Fruit fly (Drosophila melanogaster) whole organism, embryonic: ENCODE results near the gene nuf.

Experiments used
- Bgb ChIP-seq: fragments of 200-800 bp; sonication (Bioruptor generic); IDR thresholded peaks from 2 replicates; pipeline ENCODE4 v1.3.6; 2022; ENCODE audit warnings: missing biosample characterization, missing genetic modification characterization; ENCODE audit not compliant: partially characterized antibody
- CG10959 ChIP-seq: fragments of 200-800 bp; sonication (Bioruptor generic); IDR thresholded peaks from 2 replicates; pipeline ENCODE4 v1.3.6; 2022; ENCODE audit warnings: missing biosample characterization, missing genetic modification characterization
- CG11456 ChIP-seq: fragments of 200-800 bp; sonication (Bioruptor generic); IDR thresholded peaks from 3 replicates; pipeline ENCODE4 v1.3.6; 2022; ENCODE audit warnings: missing biosample characterization, missing genetic modification characterization
- CG12104 ChIP-seq: fragments of 200-800 bp; sonication (Bioruptor generic); optimal IDR thresholded peaks from 3 replicates; lab custom pipeline; 2016; ENCODE audit warnings: missing biosample characterization, missing genetic modification characterization
- CG14667 ChIP-seq: fragments of 200-800 bp; sonication (Bioruptor generic); IDR thresholded peaks from 2 replicates; pipeline ENCODE4 v1.3.6; 2022; ENCODE audit warnings: missing biosample characterization, missing genetic modification characterization
- CG14710 ChIP-seq: fragments of 200-800 bp; sonication (Bioruptor generic); optimal IDR thresholded peaks from 3 replicates; lab custom pipeline; 2019; ENCODE audit warnings: missing biosample characterization, mild to moderate bottlenecking, missing genetic modification characterization, moderate library complexity
- CG14965 ChIP-seq: fragments of 200-800 bp; sonication (Bioruptor generic); optimal IDR thresholded peaks from 2 replicates; lab custom pipeline; 2016; ENCODE audit warnings: missing biosample characterization, missing genetic modification characterization, borderline replicate concordance
- CG16813 ChIP-seq: fragments of 200-800 bp; sonication (Bioruptor generic); IDR thresholded peaks from 3 replicates; pipeline ENCODE4 v1.3.6; 2022; ENCODE audit warnings: missing biosample characterization, missing genetic modification characterization; ENCODE audit not compliant: partially characterized antibody
- CG17328 ChIP-seq: fragments of 200-800 bp; sonication (Bioruptor generic); IDR thresholded peaks from 2 replicates; pipeline ENCODE4 v1.3.6; 2022; ENCODE audit warnings: missing biosample characterization, missing genetic modification characterization
- CG17361 ChIP-seq: fragments of 200-800 bp; sonication (Bioruptor generic); IDR thresholded peaks from 3 replicates; pipeline ENCODE4 v1.3.6; 2022; ENCODE audit warnings: missing biosample characterization, missing genetic modification characterization
- CG2129 ChIP-seq: fragments of 200-800 bp; sonication (Bioruptor generic); IDR thresholded peaks from 2 replicates; pipeline ENCODE4 v1.3.6; 2022; ENCODE audit warnings: missing biosample characterization, missing genetic modification characterization; ENCODE audit not compliant: partially characterized antibody
- CG32532 ChIP-seq: fragments of 200-800 bp; sonication (Bioruptor generic); IDR thresholded peaks from 2 replicates; pipeline ENCODE4 v1.3.6; 2022; ENCODE audit warnings: missing biosample characterization, missing genetic modification characterization
- CG33213 ChIP-seq: fragments of 200-800 bp; sonication (Bioruptor generic); optimal IDR thresholded peaks from 3 replicates; lab custom pipeline; 2016; ENCODE audit warnings: missing biosample characterization, missing genetic modification characterization
- CG34224 ChIP-seq: fragments of 200-800 bp; sonication (Bioruptor generic); IDR thresholded peaks from 3 replicates; pipeline ENCODE4 v1.3.6; 2022; ENCODE audit warnings: missing biosample characterization, missing genetic modification characterization; ENCODE audit not compliant: partially characterized antibody
- CG4854 ChIP-seq: fragments of 200-800 bp; sonication (Bioruptor generic); optimal IDR thresholded peaks from 2 replicates; lab custom pipeline; 2016; ENCODE audit warnings: missing biosample characterization, missing genetic modification characterization, inconsistent platforms
- CG6791 ChIP-seq: fragments of 200-800 bp; sonication (Bioruptor generic); IDR thresholded peaks from 3 replicates; pipeline ENCODE4 v1.3.6; 2022; ENCODE audit warnings: missing biosample characterization, missing genetic modification characterization; ENCODE audit not compliant: partially characterized antibody
- CG7271 ChIP-seq: fragments of 200-800 bp; sonication (Bioruptor generic); optimal IDR thresholded peaks from 2 replicates; lab custom pipeline; 2018; ENCODE audit warnings: missing biosample characterization, mild to moderate bottlenecking, missing genetic modification characterization, moderate library complexity
- CG8089 ChIP-seq: fragments of 200-800 bp; sonication (Bioruptor generic); optimal IDR thresholded peaks from 3 replicates; lab custom pipeline; 2016; ENCODE audit warnings: missing biosample characterization, missing genetic modification characterization
- CG8290 ChIP-seq, 3 experiments: fragments of 200-800 bp; sonication (Bioruptor generic); optimal IDR thresholded peaks; 2 replicates each; lab custom pipeline; 2016 to 2019; ENCODE audit warnings: missing biosample characterization in 3 of 3, missing genetic modification characterization in 3 of 3, mild to moderate bottlenecking in 2 of 3, moderate library complexity in 1 of 3
- CG9437 ChIP-seq: fragments of 200-800 bp; sonication (Bioruptor generic); optimal IDR thresholded peaks from 2 replicates; lab custom pipeline; 2018; ENCODE audit warnings: missing biosample characterization, mild to moderate bottlenecking, missing genetic modification characterization
- Camta ChIP-seq: fragments of 200-800 bp; sonication (Bioruptor generic); optimal IDR thresholded peaks from 2 replicates; lab custom pipeline; 2016; ENCODE audit warnings: missing biosample characterization, missing genetic modification characterization
- CoRest ChIP-seq: fragments of 200-800 bp; sonication (Bioruptor generic); optimal IDR thresholded peaks from 3 replicates; lab custom pipeline; 2018; ENCODE audit warnings: missing biosample characterization, mild to moderate bottlenecking, missing genetic modification characterization, moderate library complexity
- Dek ChIP-seq: fragments of 200-800 bp; sonication (Bioruptor generic); optimal IDR thresholded peaks from 3 replicates; lab custom pipeline; 2019; ENCODE audit warnings: missing biosample characterization, mild to moderate bottlenecking, missing genetic modification characterization, moderate library complexity
- Dref ChIP-seq: fragments of 200-800 bp; sonication (Bioruptor generic); IDR thresholded peaks from 2 replicates; pipeline ENCODE4 v1.3.6; 2022; ENCODE audit warnings: missing biosample characterization, missing genetic modification characterization
- Drgx ChIP-seq: fragments of 200-800 bp; sonication (Bioruptor generic); IDR thresholded peaks from 2 replicates; pipeline ENCODE4 v1.3.6; 2022; ENCODE audit warnings: missing biosample characterization, missing genetic modification characterization
- ERR ChIP-seq: fragments of 200-800 bp; sonication (Bioruptor generic); optimal IDR thresholded peaks from 2 replicates; lab custom pipeline; 2016; ENCODE audit warnings: missing biosample characterization, missing genetic modification characterization
- Gug ChIP-seq: fragments of 200-800 bp; sonication (Bioruptor generic); IDR thresholded peaks from 4 replicates; pipeline ENCODE4 v1.3.6; 2022; ENCODE audit warnings: missing biosample characterization, missing genetic modification characterization
- Hr51 ChIP-seq, 2 experiments: fragments of 200-800 bp; sonication (Bioruptor generic); optimal IDR thresholded peaks; 2 replicates in 1 of 2; 3 replicates in 1 of 2; lab custom pipeline; 2016 to 2018; ENCODE audit warnings: missing biosample characterization in 2 of 2, missing genetic modification characterization in 2 of 2, mild to moderate bottlenecking in 1 of 2, moderate library complexity in 1 of 2
- Lim3 ChIP-seq: fragments of 200-800 bp; sonication (Bioruptor generic); IDR thresholded peaks from 2 replicates; pipeline ENCODE4 v1.3.6; 2022; ENCODE audit warnings: missing biosample characterization, missing genetic modification characterization
- NFAT ChIP-seq: fragments of 200-800 bp; sonication (Bioruptor generic); IDR thresholded peaks from 2 replicates; pipeline ENCODE4 v1.3.6; 2022; ENCODE audit warnings: missing biosample characterization, missing genetic modification characterization
- Neu2 ChIP-seq: fragments of 200-800 bp; sonication (Bioruptor generic); optimal IDR thresholded peaks from 3 replicates; lab custom pipeline; 2016; ENCODE audit warnings: missing biosample characterization, missing genetic modification characterization, borderline replicate concordance
- Nf-YA ChIP-seq: fragments of 200-800 bp; sonication (Bioruptor generic); IDR thresholded peaks from 2 replicates; pipeline ENCODE4 v1.3.6; 2022; ENCODE audit warnings: missing biosample characterization, missing genetic modification characterization
- Nf-YB ChIP-seq: fragments of 200-800 bp; sonication (Bioruptor generic); optimal IDR thresholded peaks from 3 replicates; lab custom pipeline; 2019; ENCODE audit warnings: missing biosample characterization, mild to moderate bottlenecking, missing genetic modification characterization, moderate library complexity
- Oaz ChIP-seq: fragments of 200-800 bp; sonication (Bioruptor generic); IDR thresholded peaks from 2 replicates; pipeline ENCODE4 v1.3.6; 2022; ENCODE audit warnings: missing biosample characterization, missing genetic modification characterization
- Opbp ChIP-seq: fragments of 200-800 bp; sonication (Bioruptor generic); IDR thresholded peaks from 3 replicates; pipeline ENCODE4 v1.3.6; 2022; ENCODE audit warnings: missing biosample characterization, missing genetic modification characterization; ENCODE audit not compliant: partially characterized antibody
- Sry-β ChIP-seq: fragments of 200-800 bp; sonication (Bioruptor generic); optimal IDR thresholded peaks from 2 replicates; lab custom pipeline; 2018; ENCODE audit warnings: missing biosample characterization, mild to moderate bottlenecking, missing genetic modification characterization, moderate library complexity
- ac ChIP-seq: fragments of 200-800 bp; sonication (Bioruptor generic); optimal IDR thresholded peaks from 3 replicates; lab custom pipeline; 2017; ENCODE audit warnings: missing biosample characterization, mild to moderate bottlenecking, missing genetic modification characterization
- amos ChIP-seq: fragments of 200-800 bp; sonication (Bioruptor generic); IDR thresholded peaks from 2 replicates; pipeline ENCODE4 v1.3.6; 2022; ENCODE audit warnings: missing biosample characterization, missing genetic modification characterization; ENCODE audit not compliant: partially characterized antibody
- ase ChIP-seq: fragments of 200-800 bp; sonication (Bioruptor generic); IDR thresholded peaks from 3 replicates; pipeline ENCODE4 v1.3.6; 2022; ENCODE audit warnings: missing biosample characterization, missing genetic modification characterization
- cwo ChIP-seq: fragments of 200-800 bp; sonication (Bioruptor generic); optimal IDR thresholded peaks from 3 replicates; lab custom pipeline; 2017; ENCODE audit warnings: missing biosample characterization, missing genetic modification characterization, mild to moderate bottlenecking, moderate library complexity, missing genetic modification reagents
- en ChIP-seq: fragments of 200-800 bp; sonication (Bioruptor generic); optimal IDR thresholded peaks from 2 replicates; lab custom pipeline; 2016; ENCODE audit warnings: missing biosample characterization, missing genetic modification characterization
- gfzf ChIP-seq: fragments of 200-800 bp; sonication (Bioruptor generic); optimal IDR thresholded peaks from 2 replicates; lab custom pipeline; 2016; ENCODE audit warnings: missing biosample characterization, mild to moderate bottlenecking, missing genetic modification characterization, moderate library complexity
- h ChIP-seq: fragments of >200 bp; optimal IDR thresholded peaks from 2 replicates; lab custom pipeline; 2017
- lilli ChIP-seq: fragments of 200-800 bp; sonication (Bioruptor generic); optimal IDR thresholded peaks from 3 replicates; lab custom pipeline; 2016; ENCODE audit warnings: missing biosample characterization, missing genetic modification characterization
- otp ChIP-seq: fragments of 200-800 bp; sonication (Bioruptor generic); IDR thresholded peaks from 3 replicates; pipeline ENCODE4, ENCODE4 v1.3.6; 2022; ENCODE audit warnings: missing biosample characterization, missing genetic modification characterization
- pita ChIP-seq: fragments of 200-800 bp; sonication (Bioruptor generic); optimal IDR thresholded peaks from 2 replicates; lab custom pipeline; 2017; ENCODE audit warnings: missing biosample characterization, mild to moderate bottlenecking, missing genetic modification characterization
- seq ChIP-seq: fragments of 200-800 bp; sonication (Bioruptor generic); IDR thresholded peaks from 2 replicates; pipeline ENCODE4 v1.3.6; 2022; ENCODE audit warnings: missing biosample characterization, missing genetic modification characterization
- tin ChIP-seq: fragments of 200-800 bp; sonication (Bioruptor generic); optimal IDR thresholded peaks from 3 replicates; lab custom pipeline; 2016; ENCODE audit warnings: missing biosample characterization, missing genetic modification characterization
- ttk ChIP-seq: fragments of 200-800 bp; sonication (Bioruptor generic); IDR thresholded peaks from 2 replicates; pipeline ENCODE4 v2.1.2; 2022; ENCODE audit warnings: missing biosample characterization, missing genetic modification characterization
- vnd ChIP-seq: fragments of 200-800 bp; sonication (Bioruptor generic); IDR thresholded peaks from 3 replicates; pipeline ENCODE4 v1.3.6; 2022; ENCODE audit warnings: missing biosample characterization, missing genetic modification characterization; ENCODE audit not compliant: partially characterized antibody

The nuf gene

DNA sequence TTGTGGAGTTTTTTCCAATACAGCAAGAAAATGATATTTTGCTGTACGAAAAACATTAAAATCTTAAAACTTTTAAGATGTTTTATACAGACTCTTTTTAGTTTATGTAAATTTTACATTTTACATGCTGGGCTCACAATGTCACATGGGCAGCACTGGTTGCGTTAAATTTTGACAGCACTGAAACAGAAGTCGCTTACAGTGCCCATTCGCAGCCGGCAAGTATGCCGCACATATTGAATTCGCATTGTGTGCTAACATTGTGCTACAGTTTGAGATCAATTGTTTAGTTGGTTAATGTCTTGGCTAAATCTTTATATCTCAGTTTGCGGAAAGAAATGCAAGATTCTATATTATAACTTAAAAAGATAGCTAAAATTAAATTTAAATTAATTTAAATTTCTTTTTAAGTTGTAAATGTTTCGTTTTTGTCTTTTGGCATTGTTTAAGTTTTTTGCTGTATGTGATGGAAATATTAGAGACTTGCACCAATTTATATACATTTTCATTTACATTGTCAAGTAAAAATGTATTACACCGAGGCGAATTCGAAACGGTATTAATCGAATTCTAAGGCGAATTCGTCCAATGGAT is 21.7 kb downstream of the nuf start (continued):
- no peak for TF ChIP-seq CG6791 (GFP tag; lab: Robert Waterston, UW)
- no peak for TF ChIP-seq CG17328 (GFP tag; lab: Robert Waterston, UW)
- TF ChIP-seq CG11456 (GFP tag; lab: Robert Waterston, UW) = no peak
- no peak for TF ChIP-seq Drgx (GFP tag; lab: Robert Waterston, UW)
- TF ChIP-seq CG34224 = no peak
- TF ChIP-seq lilli (GFP tag; lab: Kevin White, UChicago) = no peak
- no peak for TF ChIP-seq CG8290 (GFP tag; optimal IDR thresholded peaks at IDR 0.05; lab: Kevin White, UChicago)
- TF ChIP-seq CG8290 (tag; optimal IDR thresholded peaks at IDR 0.05; lab: Kevin White, UChicago) = no peak
- TF ChIP-seq CG16813 (GFP tag; lab: Robert Waterston, UW) = peak; percentile 45; the same call in 2 of the 3 replicates
- peak; percentile 68 for TF ChIP-seq pita
- no peak for TF ChIP-seq Lim3 (GFP tag; lab: Robert Waterston, UW)
- TF ChIP-seq gfzf (GFP tag; lab: Kevin White, UChicago) = no peak
- no peak for TF ChIP-seq ase (GFP tag; lab: Robert Waterston, UW)
- TF ChIP-seq CG32532 = no peak
- no peak for TF ChIP-seq CG14965
- TF ChIP-seq NFAT = no peak
- TF ChIP-seq Nf-YA (GFP tag; lab: Robert Waterston, UW) = no peak
- TF ChIP-seq ERR (GFP tag; lab: Kevin White, UChicago) = no peak
- TF ChIP-seq ttk (GFP tag; lab: Robert Waterston, UW) = no peak
- TF ChIP-seq h (lab: Kevin White, UChicago) = no peak
- TF ChIP-seq en (GFP tag; lab: Kevin White, UChicago) = no peak
- no peak for TF ChIP-seq Camta (GFP tag; lab: Kevin White, UChicago)
- no peak for TF ChIP-seq CG8089 (GFP tag; lab: Kevin White, UChicago)
- no peak for TF ChIP-seq cwo (GFP tag; lab: Kevin White, UChicago)
- no peak for TF ChIP-seq CG7271 (tag; lab: Kevin White, UChicago)
- no peak for TF ChIP-seq otp (GFP tag; lab: Robert Waterston, UW)
- TF ChIP-seq ac (GFP tag; lab: Kevin White, UChicago) = no peak
- peak; percentile 42 for TF ChIP-seq amos (GFP tag; lab: Robert Waterston, UW)
- TF ChIP-seq Dek (tag; lab: Kevin White, UChicago) = no peak
- TF ChIP-seq vnd (GFP tag; lab: Robert Waterston, UW) = 0 out of 3 replicates have a peak, but pooled peaks have one; percentile 17
- no peak for TF ChIP-seq Dref (GFP tag; lab: Robert Waterston, UW)
- no peak for TF ChIP-seq Oaz (GFP tag; lab: Robert Waterston, UW)
- no peak for TF ChIP-seq CG12104 (GFP tag; lab: Kevin White, UChicago)
- peak; percentile 73 for TF ChIP-seq Bgb
- no peak for TF ChIP-seq seq (GFP tag; lab: Robert Waterston, UW)
- TF ChIP-seq Nf-YB (GFP tag; lab: Kevin White, UChicago) = no peak
- no peak for TF ChIP-seq CG10959
- no peak; the same call in 2 of the 3 replicates for TF ChIP-seq Opbp
- TF ChIP-seq CG9437 (GFP tag; lab: Kevin White, UChicago) = no peak
- peak; percentile 29 for TF ChIP-seq CG14710 (tag; lab: Kevin White, UChicago)
- TF ChIP-seq CG33213 (GFP tag; lab: Kevin White, UChicago) = no peak
- no peak for TF ChIP-seq Neu2
- TF ChIP-seq Gug (GFP tag; lab: Robert Waterston, UW) = no peak
- TF ChIP-seq CG2129 = no peak
- no peak for TF ChIP-seq CoRest (tag; lab: Kevin White, UChicago)
- no peak for TF ChIP-seq Hr51 (GFP tag; optimal IDR thresholded peaks at IDR 0.05; lab: Kevin White, UChicago)
- TF ChIP-seq CG14667 (GFP tag; lab: Robert Waterston, UW) = no peak
- peak; percentile 47; the same call in 1 of the 3 replicates for TF ChIP-seq CG17361 (GFP tag; lab: Robert Waterston, UW)
- TF ChIP-seq Sry-β (GFP tag; lab: Kevin White, UChicago) = no peak
- no peak for TF ChIP-seq tin (GFP tag; lab: Kevin White, UChicago)
- TF ChIP-seq CG4854 = no peak
